Fruit fly (Drosophila melanogaster) whole organism, larva: ENCODE measurements around the gene RpL8.
A peak's percentile ranks its signal among the peaks of the same experiment; 100 is the strongest.

Source experiments
- noc ChIP-seq: fragments of 200-800 bp; sonication (Bioruptor generic); optimal IDR thresholded peaks from 3 replicates; lab custom pipeline; 2019; ENCODE audit warnings: missing biosample characterization, mild to moderate bottlenecking, missing genetic modification characterization, moderate library complexity

RpL8 gene

DNA sequence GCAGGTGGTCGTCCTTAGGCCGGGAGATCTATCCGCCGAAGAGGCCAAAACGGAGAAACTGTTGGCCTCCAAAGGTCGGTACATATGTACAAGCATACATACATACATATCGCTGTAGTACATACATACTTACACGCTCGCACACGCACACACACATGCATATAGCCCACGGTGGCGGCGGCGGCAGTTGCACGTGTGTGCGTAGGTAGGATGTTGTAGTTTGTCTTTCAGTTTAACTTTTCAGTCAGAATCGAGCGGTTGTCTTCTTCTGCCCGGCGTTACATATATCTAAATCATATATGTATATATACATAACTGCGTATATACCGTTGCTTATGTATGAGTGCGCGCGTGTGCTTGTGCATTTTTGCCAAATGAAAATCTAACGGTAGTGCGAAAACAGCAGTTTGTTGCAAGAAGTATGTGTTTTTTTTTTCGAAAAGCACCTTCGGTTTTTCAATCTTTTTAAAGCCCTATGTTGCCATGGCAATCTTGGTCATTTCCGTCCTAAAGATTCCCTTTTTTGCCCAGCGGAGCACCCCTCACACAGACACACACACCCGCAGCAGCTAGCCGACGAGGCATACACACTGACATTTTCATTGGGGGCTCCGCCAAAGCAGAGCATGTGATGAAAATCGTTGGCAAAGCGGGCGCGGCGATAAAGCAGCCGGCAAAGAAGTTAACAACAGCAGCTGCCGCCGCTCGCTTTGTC, 44.9 kb downstream of the RpL8 start:
- TF ChIP-seq noc (tag; lab: Kevin White, UChicago) = no peak

- no peak for TF ChIP-seq noc (tag; lab: Kevin White, UChicago)
Observed at dm6 chr3L:2632763-2633100, 45.5 kb downstream of the RpL8 start.

dm6 chr3L:2634929-2635799, 47.9 kb downstream of the RpL8 start:
- peak; percentile 62 for TF ChIP-seq noc (tag; lab: Kevin White, UChicago)

DNA sequence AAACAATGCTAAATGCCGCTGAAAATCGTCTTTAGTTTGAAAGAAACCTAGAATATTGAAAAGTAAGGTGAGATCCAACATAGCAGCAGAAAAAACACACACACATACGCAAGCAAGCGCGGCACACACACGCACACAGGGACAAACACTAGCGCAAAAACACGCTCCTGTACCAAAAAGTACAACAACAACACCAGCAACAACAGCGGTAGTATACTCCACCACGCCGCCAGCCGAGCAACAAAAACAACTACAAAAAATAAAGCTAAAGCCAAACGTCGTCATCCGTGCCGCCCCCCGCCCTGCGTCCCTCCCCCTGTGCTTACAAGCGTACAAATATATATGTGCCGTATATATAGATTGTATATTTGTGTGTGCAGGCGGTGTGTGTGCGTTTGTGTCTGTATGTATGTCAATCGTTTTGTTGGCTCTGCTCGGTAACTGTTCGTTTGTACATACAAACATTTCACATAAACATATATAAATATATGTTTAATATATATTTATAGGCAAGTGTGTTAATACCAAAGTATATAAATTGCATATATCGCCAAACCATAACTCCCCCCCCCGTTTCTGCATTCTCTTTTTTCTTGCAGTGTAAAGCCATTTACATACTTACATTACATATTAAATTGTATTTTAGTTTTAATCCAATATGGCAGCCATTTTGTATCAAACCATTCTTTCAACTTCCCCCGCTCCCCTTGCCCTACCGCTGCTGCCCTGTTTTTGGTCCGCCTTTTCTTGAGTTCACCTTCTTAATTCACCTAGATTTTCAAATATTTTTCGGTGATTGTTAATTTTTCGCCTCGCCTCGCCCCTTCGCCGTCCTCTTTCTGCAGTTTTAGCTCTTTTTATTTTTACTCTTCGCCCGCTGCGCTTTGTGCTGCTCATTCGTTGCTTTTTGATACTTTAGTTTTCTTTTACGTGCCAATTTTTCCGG, 49.0 kb downstream of the RpL8 start:
- TF ChIP-seq noc (tag; lab: Kevin White, UChicago) = no peak
